Fruit fly (Drosophila melanogaster) whole organism, pupa: Measurements from ENCODE around the gene NT1.

ENCODE experiments used
- CG13204 ChIP-seq: fragments of 200-800 bp; sonication (Bioruptor generic); optimal IDR thresholded peaks from 2 replicates; lab custom pipeline; 2018; ENCODE audit warnings: missing biosample characterization, mild to moderate bottlenecking, missing genetic modification characterization, moderate library complexity
- CG14655 ChIP-seq: fragments of 200-800 bp; sonication (Bioruptor generic); optimal IDR thresholded peaks from 3 replicates; lab custom pipeline; 2017; ENCODE audit warnings: mild to moderate bottlenecking, missing biosample characterization, missing genetic modification reagents, missing genetic modification characterization
- CG17806 ChIP-seq: fragments of 200-800 bp; sonication (Bioruptor generic); optimal IDR thresholded peaks from 2 replicates; lab custom pipeline; 2018; ENCODE audit warnings: missing biosample characterization, mild to moderate bottlenecking, missing genetic modification characterization, moderate library complexity
- CG34367 ChIP-seq: fragments of 200-800 bp; sonication (Bioruptor generic); optimal IDR thresholded peaks from 2 replicates; lab custom pipeline; 2018; ENCODE audit warnings: missing biosample characterization, mild to moderate bottlenecking, missing genetic modification characterization
- CG8159 ChIP-seq: fragments of 200-800 bp; sonication (Bioruptor generic); optimal IDR thresholded peaks from 3 replicates; lab custom pipeline; 2018; ENCODE audit warnings: missing biosample characterization, mild to moderate bottlenecking, missing genetic modification characterization, moderate library complexity
- D1 ChIP-seq: fragments of 200-800 bp; sonication (Bioruptor generic); optimal IDR thresholded peaks from 2 replicates; lab custom pipeline; 2018; ENCODE audit warnings: missing biosample characterization, mild to moderate bottlenecking, missing genetic modification characterization, moderate library complexity
- EcR ChIP-seq: fragments of 200-800 bp; sonication (Bioruptor generic); optimal IDR thresholded peaks from 3 replicates; lab custom pipeline; 2019; ENCODE audit warnings: missing biosample characterization, missing genetic modification characterization, mild to moderate bottlenecking, moderate library complexity, missing genetic modification reagents
- Ets98B ChIP-seq: fragments of 200-800 bp; sonication (Bioruptor generic); IDR thresholded peaks from 2 replicates; pipeline ENCODE4 v1.3.6; 2022; ENCODE audit warnings: missing biosample characterization, missing genetic modification characterization
- Pif1A ChIP-seq: fragments of 200-800 bp; sonication (Bioruptor generic); optimal IDR thresholded peaks from 3 replicates; lab custom pipeline; 2016; ENCODE audit warnings: missing biosample characterization, missing genetic modification characterization
- Snoo ChIP-seq: fragments of 200-800 bp; sonication (Bioruptor generic); optimal IDR thresholded peaks from 3 replicates; lab custom pipeline; 2017; ENCODE audit warnings: missing biosample characterization, mild to moderate bottlenecking, missing genetic modification characterization, inconsistent platforms
- rn ChIP-seq: fragments of 200-800 bp; sonication (Bioruptor generic); IDR thresholded peaks from 2 replicates; pipeline ENCODE4 v1.3.6; 2022; ENCODE audit warnings: missing biosample characterization, missing genetic modification characterization

DNA sequence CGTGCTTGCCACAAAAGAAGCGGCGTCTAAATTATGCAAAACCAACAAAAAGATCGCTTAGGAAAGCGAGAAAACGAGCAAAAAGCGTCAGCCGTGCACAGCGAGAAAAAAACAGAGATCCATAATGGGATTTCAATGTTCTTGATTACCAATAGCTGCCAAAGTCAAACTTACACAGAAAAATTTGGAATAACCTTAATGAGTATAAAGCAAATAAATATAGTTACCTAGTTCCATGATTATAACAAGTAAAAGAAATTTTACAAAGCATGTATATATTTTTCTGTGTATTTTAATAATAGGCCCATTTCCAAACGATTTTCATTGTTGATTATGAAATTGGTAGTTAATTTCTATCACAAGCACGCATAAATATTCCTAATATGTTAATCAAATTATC lies 25.7 kb upstream of the NT1 start:
- TF ChIP-seq CG34367, result no peak
- no peak for TF ChIP-seq D1 (tag; lab: Kevin White, UChicago)
- TF ChIP-seq CG8159, result no peak
- no peak for TF ChIP-seq Pif1A (GFP tag; lab: Kevin White, UChicago)
- TF ChIP-seq Snoo (tag; lab: Kevin White, UChicago), result no peak
- no peak for TF ChIP-seq CG17806 (tag; lab: Kevin White, UChicago)
- TF ChIP-seq EcR, result no peak
- TF ChIP-seq CG13204 (GFP tag; lab: Kevin White, UChicago), result no peak
- no peak for TF ChIP-seq CG14655 (GFP tag; lab: Kevin White, UChicago)
- no peak for TF ChIP-seq rn (GFP tag; lab: Robert Waterston, UW)
- no peak for TF ChIP-seq Ets98B (GFP tag; lab: Robert Waterston, UW)
